Fruit fly (Drosophila melanogaster): ENCODE measurements around the gene CG34175.

Gene CG34175

DNA sequence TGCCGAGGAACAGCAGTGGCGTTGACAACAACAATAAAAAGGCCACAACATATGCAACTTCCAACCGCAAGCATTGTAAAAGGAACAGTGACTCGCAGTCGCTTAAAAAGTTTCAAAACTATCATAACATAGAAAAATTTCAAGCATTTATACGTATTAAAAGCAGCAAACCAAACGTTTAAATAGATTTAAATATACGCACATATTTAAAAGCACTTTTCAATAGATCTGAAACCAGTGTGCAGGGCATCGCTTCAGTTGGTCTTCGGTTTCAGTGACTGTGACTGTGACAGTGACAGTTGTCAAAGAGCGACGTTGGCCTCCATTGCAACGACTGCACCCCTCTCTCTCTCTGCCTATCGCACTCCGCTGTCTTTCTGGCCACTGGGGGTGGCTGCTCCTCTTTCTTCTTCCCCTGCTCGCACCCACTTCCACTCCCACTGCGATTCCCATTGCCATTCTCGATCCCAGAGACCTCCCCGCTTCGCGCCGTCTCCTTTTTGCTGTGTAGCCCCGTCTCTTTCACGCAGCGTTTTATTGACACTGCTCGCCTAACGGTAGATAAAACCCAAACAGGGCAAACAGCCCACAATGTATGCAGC, 49.6 kb upstream of the CG34175 start (continued):
- TF ChIP-seq CG1832 (GFP tag; optimal IDR thresholded peaks at IDR 0.05) (peak; percentile 25), kay (GFP tag; optimal IDR thresholded peaks at IDR 0.05) (peak; percentile 68), CG12769 (tag; optimal IDR thresholded peaks at IDR 0.05) (peak; percentile 57), sd (tag; optimal IDR thresholded peaks at IDR 0.05) (peak; percentile 6), CG7556 (GFP tag; optimal IDR thresholded peaks at IDR 0.05) (peak; percentile 69), CG11695 (GFP tag; IDR thresholded peaks at IDR 0.05) (peak; percentile 87), stwl (tag; optimal IDR thresholded peaks at IDR 0.05) (peak; percentile 11), Ets65A (GFP tag) (peak; percentile 82), chinmo (GFP tag; IDR thresholded peaks at IDR 0.05; ENCODE audit: partially characterized antibody) (no peak), CG2202 (tag; optimal IDR thresholded peaks at IDR 0.05) (peak; percentile 57), CG9437 (GFP tag; optimal IDR thresholded peaks at IDR 0.05) (peak; percentile 54), CG10543 (GFP tag; optimal IDR thresholded peaks at IDR 0.05) (no peak), Vsx1 (GFP tag; optimal IDR thresholded peaks at IDR 0.05) (peak; percentile 27), fd3F (GFP tag; optimal IDR thresholded peaks at IDR 0.05) (no peak), CG10274 (GFP tag; optimal IDR thresholded peaks at IDR 0.05) (peak; percentile 6), CG4617 (GFP tag; optimal IDR thresholded peaks at IDR 0.05; ENCODE audit: borderline replicate concordance) (no peak), CG4282 (GFP tag; optimal IDR thresholded peaks at IDR 0.05) (no peak), Side (GFP tag; optimal IDR thresholded peaks at IDR 0.05) (peak; percentile 21), CG13296 (GFP tag; optimal IDR thresholded peaks at IDR 0.05) (no peak), CG6689 (GFP tag; IDR thresholded peaks at IDR 0.05) (peak; percentile 92), CG10431 (GFP tag; optimal IDR thresholded peaks at IDR 0.05) (peak; percentile 9), disco-r (GFP tag; optimal IDR thresholded peaks at IDR 0.05) (no peak), CG12104 (GFP tag; optimal IDR thresholded peaks at IDR 0.05) (no peak), unpg (GFP tag; optimal IDR thresholded peaks at IDR 0.05) (peak; percentile 87), odd (GFP tag; optimal IDR thresholded peaks at IDR 0.05) (peak; percentile 35), Kr (GFP tag; optimal IDR thresholded peaks at IDR 0.05) (no peak), E2f2 (GFP tag; IDR thresholded peaks at IDR 0.05) (peak; percentile 68; the same call in 1 of the 2 replicates), CG3065 (GFP tag; optimal IDR thresholded peaks at IDR 0.05) (no peak), ken (GFP tag; IDR thresholded peaks at IDR 0.05) (peak; percentile 92), Dbx (GFP tag; IDR thresholded peaks at IDR 0.05) (no peak), sim (GFP tag; IDR thresholded peaks at IDR 0.05) (peak; percentile 67), CG15601 (tag; optimal IDR thresholded peaks at IDR 0.05) (peak; percentile 67), tio (GFP tag; optimal IDR thresholded peaks at IDR 0.05) (peak; percentile 61), CG10209 (GFP tag; optimal IDR thresholded peaks at IDR 0.05) (peak; percentile 76), CG15073 (GFP tag; optimal IDR thresholded peaks at IDR 0.05) (no peak), CG8089 (GFP tag; optimal IDR thresholded peaks at IDR 0.05) (peak; percentile 52), Sox102F (GFP tag; optimal IDR thresholded peaks at IDR 0.05) (peak; percentile 95), lola (GFP tag; optimal IDR thresholded peaks at IDR 0.05) (peak in 1 of 3 experiments; percentile 48), CG9797 (GFP tag; optimal IDR thresholded peaks at IDR 0.05) (no peak), CG1603 (tag; optimal IDR thresholded peaks at IDR 0.05) (peak; percentile 90), CG18764 (GFP tag; optimal IDR thresholded peaks at IDR 0.05) (peak; percentile 53), CG2199 (GFP tag; IDR thresholded peaks at IDR 0.05) (peak; percentile 79; the same call in 2 of the 3 replicates), CG12391 (tag; optimal IDR thresholded peaks at IDR 0.05) (peak; percentile 84), CG7745 (tag; optimal IDR thresholded peaks at IDR 0.05) (no peak), ro (GFP tag; IDR thresholded peaks at IDR 0.05) (peak; percentile 65; the same call in 1 of the 2 replicates), ato (GFP tag; IDR thresholded peaks at IDR 0.05; ENCODE audit: partially characterized antibody) (no peak), CG7357 (GFP tag; IDR thresholded peaks at IDR 0.05) (peak; percentile 69), CG6813 (GFP tag; optimal IDR thresholded peaks at IDR 0.05) (peak; percentile 60), cad (GFP tag; optimal IDR thresholded peaks at IDR 0.05) (no peak)
